Fruit fly (Drosophila melanogaster): Measurements from ENCODE around the gene CG7135.

CG7135 gene

DNA sequence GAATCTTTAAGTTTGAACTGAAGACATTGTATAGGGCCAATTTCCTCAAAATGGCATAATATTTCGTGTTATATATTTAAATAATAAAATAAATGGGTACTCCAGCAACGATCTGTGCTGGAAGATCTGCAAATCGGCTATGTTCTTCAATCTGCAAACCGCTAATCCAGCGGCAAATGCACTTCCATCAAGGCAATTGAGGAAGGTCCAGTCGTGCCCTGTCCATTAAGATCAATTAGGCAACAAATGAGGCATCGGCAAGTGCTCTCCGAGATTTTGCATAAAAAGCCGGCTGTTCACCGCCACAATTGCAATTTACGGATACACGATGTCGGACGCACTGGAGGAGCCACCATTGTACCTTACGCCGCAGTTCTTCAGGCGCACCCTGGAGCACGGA, at the start of gene CG7135:
Gene CG7135, plus strand, starts transcription at position 301 of the 400 bp plus-strand sequence.
- TF ChIP-seq CG17801 (GFP tag; optimal IDR thresholded peaks at IDR 0.05; ENCODE audit: partially characterized antibody), result no peak

DNA sequence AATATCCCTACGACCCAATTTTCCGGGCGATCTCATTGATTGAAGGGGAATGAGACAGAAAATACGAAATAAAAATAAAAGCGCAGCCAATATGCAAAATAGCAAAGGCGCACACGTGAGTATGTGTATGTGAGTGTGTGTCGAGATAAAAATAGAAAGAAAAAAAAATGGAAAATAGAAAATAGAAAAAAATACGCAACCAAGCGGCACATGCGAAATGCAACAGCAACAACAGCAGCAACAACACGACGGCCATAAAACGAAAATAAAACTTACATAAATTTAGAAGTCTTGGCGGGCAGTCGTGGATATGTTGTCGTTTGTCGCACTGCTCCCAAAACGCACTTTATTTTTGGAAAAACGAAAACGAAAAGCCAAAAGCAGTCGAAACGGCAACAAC, 46.3 kb upstream of the CG7135 start:
- TF ChIP-seq CG17801 (GFP tag; optimal IDR thresholded peaks at IDR 0.05; ENCODE audit: partially characterized antibody), result no peak

DNA sequence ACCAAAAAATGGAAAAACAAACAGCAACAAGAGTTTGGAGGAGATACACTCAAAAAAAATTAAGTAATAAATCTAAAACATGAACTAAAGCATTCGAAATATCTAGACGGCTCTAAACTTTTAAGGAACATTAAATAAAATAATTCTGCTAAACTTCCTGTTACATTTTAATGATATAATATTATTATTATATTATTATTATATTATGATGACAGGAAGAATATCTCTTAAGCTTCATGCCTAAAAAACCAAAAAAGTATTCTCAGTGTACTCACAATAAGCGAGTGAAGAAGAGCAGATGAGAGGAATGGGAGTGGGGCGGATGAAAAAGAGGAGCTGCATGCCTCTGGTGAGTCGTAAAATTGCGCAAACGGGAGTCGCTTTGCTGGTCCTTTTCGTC, 45.3 kb upstream of the CG7135 start:
- TF ChIP-seq CG17801 (GFP tag; optimal IDR thresholded peaks at IDR 0.05; ENCODE audit: partially characterized antibody), result no peak

DNA sequence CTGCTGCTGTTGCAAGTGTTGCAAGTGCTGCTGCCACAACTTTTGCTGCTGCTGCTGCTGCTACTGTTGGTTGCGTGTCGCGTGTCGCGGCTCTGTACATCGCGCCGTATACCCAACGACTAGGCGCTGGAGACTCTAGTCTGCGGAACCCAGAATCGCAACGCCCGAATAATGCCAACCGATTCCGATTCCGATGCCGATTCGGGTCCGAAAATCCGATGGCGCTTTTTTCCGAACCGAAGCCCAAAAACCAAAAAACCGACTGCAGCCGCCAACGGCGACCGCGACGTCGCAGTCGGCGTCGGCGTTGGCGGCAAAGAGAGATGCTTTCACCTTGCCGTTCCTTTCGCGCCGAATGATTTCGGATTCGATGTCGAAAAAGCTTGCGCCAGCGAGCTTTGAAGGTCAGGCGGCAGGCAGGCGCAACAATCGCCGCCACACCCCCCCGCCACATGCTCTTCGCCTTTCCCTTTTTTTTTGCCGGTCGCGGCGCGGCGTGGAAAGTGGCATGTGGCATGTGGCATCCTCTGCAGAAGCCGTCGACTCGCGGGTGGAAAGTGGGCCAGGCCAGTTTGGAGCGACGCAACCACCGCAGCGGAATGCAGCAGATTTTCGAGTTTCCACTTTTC, 40.2 kb upstream of the CG7135 start, which contains the start of gene Sh:
Gene Sh, minus strand, starts transcription at position 104 of the 629 bp plus-strand sequence.
- TF ChIP-seq CG17801 (GFP tag; optimal IDR thresholded peaks at IDR 0.05; ENCODE audit: partially characterized antibody), result no peak

DNA sequence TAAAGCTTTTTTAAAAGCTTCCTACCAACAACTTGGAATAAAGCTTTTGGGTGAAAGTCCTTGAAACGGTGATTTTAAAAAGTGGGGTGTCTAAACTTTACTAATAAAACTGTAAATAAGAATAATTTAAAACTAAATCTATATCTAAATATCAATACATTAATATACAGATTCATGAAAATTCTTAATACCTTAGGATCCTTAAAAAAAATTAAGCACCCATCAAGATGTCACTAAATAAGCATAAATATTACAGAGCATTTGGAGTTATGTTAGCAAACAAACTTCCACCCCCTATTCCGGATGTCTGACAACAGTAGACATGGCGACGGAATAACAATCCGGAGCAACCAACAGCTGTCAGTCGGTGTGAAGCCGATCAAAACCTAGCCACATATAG, 39.3 kb upstream of the CG7135 start, which contains the start of gene Dhc16F:
Gene Dhc16F, plus strand, starts transcription at position 301 of the 400 bp plus-strand sequence.
- TF ChIP-seq CG17801 (GFP tag; optimal IDR thresholded peaks at IDR 0.05; ENCODE audit: partially characterized antibody), result no peak

DNA sequence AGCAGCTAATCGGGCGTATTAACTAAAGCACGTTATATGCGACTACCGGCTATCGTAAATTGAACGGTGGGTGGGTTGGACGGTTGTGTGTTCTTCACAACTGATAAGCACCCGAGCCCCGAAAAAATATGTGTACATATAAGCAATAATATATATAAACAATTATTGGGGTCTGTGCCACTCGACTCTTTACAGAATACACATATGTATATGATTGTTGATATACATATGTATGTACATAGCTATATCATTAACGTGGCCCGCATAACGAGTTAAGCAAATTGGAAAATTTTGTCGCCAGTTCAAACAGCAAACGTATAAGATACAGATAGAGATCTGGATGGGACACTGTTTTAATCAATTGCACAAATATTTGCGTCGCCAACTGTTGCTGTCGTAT, 20.8 kb upstream of the CG7135 start:
- TF ChIP-seq CG17801 (GFP tag; optimal IDR thresholded peaks at IDR 0.05; ENCODE audit: partially characterized antibody), result no peak

DNA sequence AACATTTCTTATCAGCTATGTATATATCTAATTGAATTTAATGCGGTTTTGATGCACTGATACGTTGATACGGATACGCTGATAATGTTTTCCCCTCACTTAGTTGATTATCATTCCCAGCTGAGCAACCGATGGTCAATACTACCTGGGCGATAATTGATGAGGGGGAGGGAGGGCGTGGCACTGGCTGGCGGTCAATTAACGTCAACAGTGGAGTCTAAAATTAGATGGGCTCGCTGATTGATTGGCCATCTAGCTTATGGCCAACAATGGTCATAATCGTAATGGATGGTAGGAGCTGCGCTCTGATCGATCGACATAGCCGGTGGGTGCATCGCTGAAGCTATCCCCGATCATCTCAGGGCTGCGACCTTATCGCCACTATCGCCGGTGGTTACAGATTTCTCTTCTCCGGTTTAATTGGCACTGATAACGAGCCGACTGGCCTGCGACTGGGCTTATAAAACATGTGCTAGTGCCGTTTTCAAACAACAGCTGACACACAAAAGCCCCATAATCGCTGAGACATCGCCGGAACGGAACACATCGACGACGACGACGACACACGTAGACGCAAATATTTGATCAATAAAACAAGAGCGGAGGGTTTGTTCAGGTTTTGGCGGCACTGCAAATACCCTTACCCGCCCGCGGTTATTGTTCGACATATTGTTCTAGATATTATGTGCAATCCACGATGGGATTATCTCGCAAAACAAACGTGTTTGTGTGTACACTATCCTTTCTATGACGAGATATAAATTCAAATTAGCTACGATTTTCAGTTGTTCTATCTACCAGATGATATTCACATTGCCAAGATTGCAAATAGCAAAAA, 19.7 kb upstream of the CG7135 start:
- no peak for TF ChIP-seq CG17801 (GFP tag; optimal IDR thresholded peaks at IDR 0.05; ENCODE audit: partially characterized antibody)

DNA sequence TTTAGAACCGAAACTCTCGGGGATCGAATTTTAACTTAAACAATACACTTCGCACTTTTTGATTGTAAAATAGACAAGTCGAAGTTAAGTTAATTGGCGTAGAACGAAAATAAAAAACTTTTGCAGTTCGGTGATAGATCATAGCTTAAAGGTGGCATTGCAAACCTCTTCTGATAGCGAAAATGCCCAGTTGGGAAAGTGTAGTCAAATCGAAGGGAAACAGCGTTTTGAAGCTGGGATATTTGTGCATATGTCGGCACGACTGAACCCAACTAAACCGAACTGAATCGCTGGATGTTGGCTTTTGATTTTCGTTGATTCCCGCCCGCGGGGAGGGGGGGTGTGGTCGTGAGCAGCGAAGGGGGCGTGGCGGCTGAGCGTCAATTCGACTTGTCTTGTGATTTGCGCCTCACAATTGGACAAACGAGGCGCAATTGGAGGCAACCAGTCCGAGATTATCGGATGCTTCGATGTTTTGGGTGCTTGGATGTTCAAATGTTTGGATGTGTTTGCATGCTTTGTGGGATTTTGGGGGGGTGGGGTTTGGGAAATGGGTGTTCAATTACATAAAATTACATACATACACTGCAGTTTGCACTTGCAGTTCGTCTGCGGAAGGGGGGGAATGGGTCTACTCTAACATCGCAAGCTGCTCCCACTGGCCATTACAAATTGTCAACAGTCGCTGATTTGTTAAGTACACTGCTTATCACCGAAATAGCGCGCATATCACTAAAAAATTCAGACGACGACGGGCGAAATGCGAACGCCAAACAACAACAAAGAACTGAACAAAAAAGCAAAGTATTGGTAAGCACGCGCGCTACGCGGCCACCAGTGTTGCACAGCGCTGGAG, 18.6 kb upstream of the CG7135 start:
- TF ChIP-seq CG17801 (GFP tag; optimal IDR thresholded peaks at IDR 0.05; ENCODE audit: partially characterized antibody), result no peak

DNA sequence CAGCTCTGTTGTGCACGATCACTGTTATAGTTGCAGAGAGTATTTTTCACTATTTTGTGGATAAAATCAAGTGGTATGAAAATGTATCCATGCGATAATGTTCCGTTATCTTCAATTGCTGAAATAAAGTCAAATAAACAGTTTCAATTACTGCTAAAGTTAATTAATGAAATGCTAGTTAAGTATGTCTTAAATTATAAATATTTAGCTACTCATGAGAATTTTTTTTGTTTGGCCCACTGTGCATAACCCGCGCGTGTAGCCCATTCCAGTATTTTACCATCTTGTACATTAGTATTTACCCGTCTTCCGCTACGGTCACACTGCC, 18.0 kb upstream of the CG7135 start, which contains the start of gene Ada3:
Gene Ada3, plus strand, starts transcription at position 292 of the 328 bp plus-strand sequence.
- TF ChIP-seq CG17801 (GFP tag; optimal IDR thresholded peaks at IDR 0.05; ENCODE audit: partially characterized antibody), result peak; percentile 76

DNA sequence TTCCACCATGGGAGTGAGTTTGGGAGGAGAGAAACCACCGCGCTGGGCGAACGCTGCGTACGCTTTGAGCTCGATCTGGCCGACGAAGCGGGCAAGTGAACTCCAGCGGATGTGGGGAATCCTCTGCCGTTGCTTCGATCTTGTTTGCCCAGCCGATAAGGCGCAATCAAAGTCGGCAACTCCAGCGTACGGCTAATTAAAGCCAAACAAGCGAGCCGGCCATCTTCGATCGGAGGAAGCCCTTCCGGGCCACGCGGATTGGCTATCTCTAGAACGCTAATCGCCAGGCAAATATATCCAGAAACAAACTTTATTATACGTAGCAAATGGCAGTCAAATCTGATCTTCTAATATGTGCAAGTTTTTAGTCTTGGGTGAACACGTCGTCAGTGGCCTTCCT, 15.0 kb upstream of the CG7135 start, which contains the start of gene CG7536:
Gene CG7536, minus strand, starts transcription at position 101 of the 400 bp plus-strand sequence.
- no peak for TF ChIP-seq CG17801 (GFP tag; optimal IDR thresholded peaks at IDR 0.05; ENCODE audit: partially characterized antibody)

DNA sequence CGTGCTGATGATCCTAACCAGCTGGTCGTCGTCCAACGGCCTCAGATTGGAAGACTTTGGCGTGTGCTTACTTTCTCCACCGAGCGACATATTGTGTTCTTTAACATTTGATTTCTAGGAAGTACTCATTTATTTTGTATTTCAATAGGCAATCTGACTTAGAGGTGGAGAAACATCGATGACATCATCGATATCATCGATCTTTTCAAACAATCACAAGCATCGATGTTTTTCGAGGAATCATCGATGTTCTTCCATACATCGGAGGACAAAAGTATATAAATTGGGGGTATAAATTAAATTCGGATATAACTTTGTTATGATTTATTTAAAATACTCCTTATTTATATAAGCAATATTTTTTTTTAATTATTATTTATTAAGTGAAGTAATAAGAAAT, 13.1 kb upstream of the CG7135 start, which contains the start of gene Swt1:
Gene Swt1, minus strand, starts transcription at position 177 of the 400 bp plus-strand sequence.
- peak; percentile 34 for TF ChIP-seq CG17801 (GFP tag; optimal IDR thresholded peaks at IDR 0.05; ENCODE audit: partially characterized antibody)

DNA sequence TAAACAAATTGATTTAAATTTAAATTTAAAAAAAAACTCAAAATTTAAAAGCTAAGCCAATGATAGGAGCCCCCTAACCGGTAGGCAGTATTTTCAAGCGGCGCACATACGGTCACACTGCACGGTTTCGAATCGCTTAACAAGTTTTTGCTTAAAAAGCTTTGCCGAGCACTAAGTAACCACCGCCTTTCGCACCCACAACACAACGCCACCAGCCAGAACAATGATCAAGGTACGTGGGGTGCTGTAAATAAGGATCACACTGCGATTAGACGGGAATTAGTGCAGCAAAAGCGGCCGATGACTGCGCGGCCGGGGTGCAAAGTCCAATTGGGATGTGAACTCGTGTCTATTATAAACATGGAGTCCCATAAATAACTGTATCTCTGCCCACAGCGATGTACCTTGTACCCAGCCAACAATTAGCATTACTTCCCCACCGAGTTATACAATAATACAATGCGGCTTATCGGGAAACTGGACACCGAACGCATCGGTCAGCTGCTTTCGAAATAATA, 12.2 kb upstream of the CG7135 start, which contains the start of gene scu:
Gene scu, plus strand, starts transcription at position 101 of the 518 bp plus-strand sequence.
- TF ChIP-seq CG17801 (GFP tag; optimal IDR thresholded peaks at IDR 0.05; ENCODE audit: partially characterized antibody), result peak; percentile 80

DNA sequence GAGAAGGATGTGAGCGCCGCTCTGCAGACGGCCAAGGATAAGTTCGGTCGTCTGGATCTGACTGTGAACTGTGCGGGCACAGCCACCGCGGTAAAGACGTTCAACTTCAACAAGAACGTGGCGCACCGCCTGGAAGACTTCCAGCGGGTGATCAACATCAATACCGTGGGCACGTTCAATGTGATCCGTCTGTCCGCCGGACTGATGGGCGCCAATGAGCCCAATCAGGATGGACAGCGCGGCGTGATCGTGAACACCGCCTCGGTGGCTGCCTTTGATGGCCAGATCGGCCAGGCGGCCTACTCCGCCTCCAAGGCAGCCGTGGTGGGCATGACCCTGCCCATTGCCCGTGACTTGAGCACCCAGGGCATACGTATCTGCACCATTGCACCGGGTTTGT, 11.3 kb upstream of the CG7135 start:
- TF ChIP-seq CG17801 (GFP tag; optimal IDR thresholded peaks at IDR 0.05; ENCODE audit: partially characterized antibody), result no peak

DNA sequence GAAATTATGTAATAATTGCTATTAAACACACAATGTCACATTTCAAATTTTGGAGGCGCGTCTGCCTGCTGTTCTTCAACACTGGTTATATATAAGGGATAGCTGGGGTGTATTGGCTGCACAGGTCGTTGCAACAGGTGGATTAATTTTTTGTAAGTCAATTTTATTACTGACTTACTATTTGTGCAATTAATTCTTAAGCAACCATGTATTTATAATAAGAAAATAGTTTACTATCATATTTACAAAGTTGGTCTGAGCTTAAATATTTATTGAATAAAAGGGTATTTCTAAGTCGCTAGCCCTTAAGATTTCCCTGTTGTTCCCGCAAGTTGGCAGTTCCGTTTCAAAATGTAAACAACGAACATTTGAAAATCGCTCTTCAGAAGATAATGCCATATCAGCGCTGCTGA, 10.6 kb upstream of the CG7135 start, which contains the start of gene RhoGAP16F:
Gene RhoGAP16F, plus strand, starts transcription at position 336 of the 413 bp plus-strand sequence.
- peak; percentile 88 for TF ChIP-seq CG17801 (GFP tag; optimal IDR thresholded peaks at IDR 0.05; ENCODE audit: partially characterized antibody)

DNA sequence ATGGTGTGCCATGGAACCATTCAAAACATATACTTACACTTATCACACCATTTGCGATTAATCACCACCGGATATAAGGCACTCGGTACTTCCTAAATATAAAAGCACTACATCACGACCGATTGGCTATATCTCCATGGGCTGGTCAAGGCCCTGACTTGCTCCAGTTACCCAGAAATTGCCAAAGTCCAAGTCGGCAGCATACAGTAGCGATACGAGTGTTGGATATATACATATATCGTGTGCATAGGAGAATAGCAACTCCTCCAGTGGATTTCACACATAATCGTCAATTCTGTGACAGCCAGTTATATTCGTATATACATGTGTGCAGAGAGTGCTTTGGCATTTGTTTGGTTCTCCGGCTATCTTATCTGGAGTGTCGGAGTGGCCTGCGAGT, 9.3 kb upstream of the CG7135 start:
- no peak for TF ChIP-seq CG17801 (GFP tag; optimal IDR thresholded peaks at IDR 0.05; ENCODE audit: partially characterized antibody)
